Fruit fly (Drosophila melanogaster) whole organism, embryonic: ENCODE measurements around the gene CG3916.
A peak's percentile ranks its signal among the peaks of the same experiment; 100 is the strongest.

Source experiments
- CG10147 ChIP-seq: fragments of 200-800 bp; sonication (Bioruptor generic); optimal IDR thresholded peaks from 2 replicates; lab custom pipeline; 2019; ENCODE audit warnings: missing biosample characterization, mild to moderate bottlenecking, missing genetic modification characterization, moderate library complexity
- CG10209 ChIP-seq: fragments of 200-800 bp; sonication (Bioruptor generic); optimal IDR thresholded peaks from 3 replicates; lab custom pipeline; 2017; ENCODE audit warnings: missing biosample characterization, mild to moderate bottlenecking, missing genetic modification characterization, missing genetic modification reagents
- CG10366 ChIP-seq: fragments of 200-800 bp; sonication (Bioruptor generic); IDR thresholded peaks from 2 replicates; pipeline ENCODE4 v1.3.6; 2022; ENCODE audit warnings: missing biosample characterization, missing genetic modification characterization
- CG10979 ChIP-seq: fragments of 200-800 bp; sonication (Bioruptor generic); optimal IDR thresholded peaks from 2 replicates; lab custom pipeline; 2018; ENCODE audit warnings: missing biosample characterization, mild to moderate bottlenecking, missing genetic modification characterization, moderate library complexity
- CG11456 ChIP-seq: fragments of 200-800 bp; sonication (Bioruptor generic); IDR thresholded peaks from 3 replicates; pipeline ENCODE4 v1.3.6; 2022; ENCODE audit warnings: missing biosample characterization, missing genetic modification characterization
- CG11560 ChIP-seq: fragments of 200-800 bp; sonication (Bioruptor generic); IDR thresholded peaks from 3 replicates; pipeline ENCODE4 v1.3.6; 2022; ENCODE audit warnings: missing biosample characterization, missing genetic modification characterization
- CG12744 ChIP-seq: fragments of 200-800 bp; sonication (Bioruptor generic); optimal IDR thresholded peaks from 2 replicates; lab custom pipeline; 2016; ENCODE audit warnings: missing biosample characterization, missing genetic modification characterization
- CG12942 ChIP-seq: fragments of 200-800 bp; sonication (Bioruptor generic); optimal IDR thresholded peaks from 3 replicates; lab custom pipeline; 2016; ENCODE audit warnings: missing biosample characterization, missing genetic modification characterization
- CG13287 ChIP-seq: fragments of 200-800 bp; sonication (Bioruptor generic); IDR thresholded peaks from 2 replicates; pipeline ENCODE4 v1.3.6; 2022; ENCODE audit warnings: missing biosample characterization, missing genetic modification characterization; ENCODE audit not compliant: partially characterized antibody
- CG16779 ChIP-seq: fragments of 200-800 bp; sonication (Bioruptor generic); IDR thresholded peaks from 2 replicates; pipeline ENCODE4 v1.3.6; 2022; ENCODE audit warnings: missing biosample characterization, missing genetic modification characterization
- CG16813 ChIP-seq: fragments of 200-800 bp; sonication (Bioruptor generic); IDR thresholded peaks from 3 replicates; pipeline ENCODE4 v1.3.6; 2022; ENCODE audit warnings: missing biosample characterization, missing genetic modification characterization; ENCODE audit not compliant: partially characterized antibody
- CG17912 ChIP-seq: fragments of 200-800 bp; sonication (Bioruptor generic); optimal IDR thresholded peaks from 2 replicates; lab custom pipeline; 2018; ENCODE audit warnings: missing biosample characterization, mild to moderate bottlenecking, missing genetic modification characterization
- CG18619 ChIP-seq: fragments of 200-800 bp; sonication (Bioruptor generic); optimal IDR thresholded peaks from 3 replicates; lab custom pipeline; 2017; ENCODE audit warnings: missing biosample characterization, mild to moderate bottlenecking, missing genetic modification characterization
- CG2116 ChIP-seq: fragments of 200-800 bp; sonication (Bioruptor generic); optimal IDR thresholded peaks from 3 replicates; lab custom pipeline; 2018; ENCODE audit warnings: missing biosample characterization, mild to moderate bottlenecking, missing genetic modification characterization
- CG2199 ChIP-seq: fragments of 200-800 bp; sonication (Bioruptor generic); IDR thresholded peaks from 3 replicates; pipeline ENCODE4 v1.3.6; 2022; ENCODE audit warnings: missing biosample characterization, missing genetic modification characterization
- CG31441 ChIP-seq: fragments of 200-800 bp; sonication (Bioruptor generic); IDR thresholded peaks from 2 replicates; pipeline ENCODE4 v1.3.6; 2022; ENCODE audit warnings: missing biosample characterization, missing genetic modification characterization
- CG33557 ChIP-seq: fragments of 200-800 bp; sonication (Bioruptor generic); optimal IDR thresholded peaks from 2 replicates; lab custom pipeline; 2019; ENCODE audit warnings: missing biosample characterization, mild to moderate bottlenecking, missing genetic modification characterization, moderate library complexity
- CG3838 ChIP-seq: fragments of 200-800 bp; sonication (Bioruptor generic); optimal IDR thresholded peaks from 3 replicates; lab custom pipeline; 2016; ENCODE audit warnings: missing biosample characterization, missing genetic modification characterization
- CG3995 ChIP-seq: fragments of 200-800 bp; sonication (Bioruptor generic); optimal IDR thresholded peaks from 3 replicates; lab custom pipeline; 2016; ENCODE audit warnings: missing biosample characterization, missing genetic modification characterization
- CG8281 ChIP-seq: fragments of 200-800 bp; sonication (Bioruptor generic); optimal IDR thresholded peaks from 2 replicates; lab custom pipeline; 2018; ENCODE audit warnings: missing biosample characterization, mild to moderate bottlenecking, missing genetic modification characterization, moderate library complexity
- CG8924 ChIP-seq: fragments of 200-800 bp; optimal IDR thresholded peaks from 3 replicates; lab custom pipeline; 2019; ENCODE audit warnings: missing biosample characterization, mild to moderate bottlenecking, missing genetic modification characterization, moderate library complexity
- CG9727 ChIP-seq: fragments of 200-800 bp; sonication (Bioruptor generic); optimal IDR thresholded peaks from 3 replicates; lab custom pipeline; 2017; ENCODE audit warnings: missing biosample characterization, mild to moderate bottlenecking, missing genetic modification characterization
- Dbx ChIP-seq: fragments of 200-800 bp; sonication (Bioruptor generic); IDR thresholded peaks from 3 replicates; pipeline ENCODE4 v1.3.6; 2022; ENCODE audit warnings: missing biosample characterization, missing genetic modification characterization
- Dip3 ChIP-seq: fragments of 200-800 bp; sonication (Bioruptor generic); optimal IDR thresholded peaks from 3 replicates; lab custom pipeline; 2016; ENCODE audit warnings: missing biosample characterization, missing genetic modification characterization
- Doc2 ChIP-seq: fragments of 200-800 bp; sonication (Bioruptor generic); IDR thresholded peaks from 2 replicates; pipeline ENCODE4 v1.3.6; 2022; ENCODE audit warnings: missing biosample characterization, missing genetic modification characterization
- Gsc ChIP-seq: fragments of 200-800 bp; sonication (Bioruptor generic); IDR thresholded peaks from 2 replicates; pipeline ENCODE4 v1.3.6; 2022; ENCODE audit warnings: missing biosample characterization, missing genetic modification characterization
- Jarid2 ChIP-seq: fragments of 200-800 bp; sonication (Bioruptor generic); optimal IDR thresholded peaks from 3 replicates; lab custom pipeline; 2017; ENCODE audit warnings: mild to moderate bottlenecking, missing biosample characterization, missing genetic modification reagents, missing genetic modification characterization
- Lhr ChIP-seq: fragments of 200-800 bp; sonication (Bioruptor generic); optimal IDR thresholded peaks from 3 replicates; lab custom pipeline; 2017; ENCODE audit warnings: mild to moderate bottlenecking, missing biosample characterization, missing genetic modification reagents, missing genetic modification characterization
- Nf-YB ChIP-seq: fragments of 200-800 bp; sonication (Bioruptor generic); optimal IDR thresholded peaks from 3 replicates; lab custom pipeline; 2019; ENCODE audit warnings: missing biosample characterization, mild to moderate bottlenecking, missing genetic modification characterization, moderate library complexity
- Sin3A ChIP-seq: fragments of >200 bp; optimal IDR thresholded peaks from 2 replicates; lab custom pipeline; 2018
- Stat92E ChIP-seq, 3 experiments: fragments of >200 bp in 2 of 3; fragments of 200-800 bp in 1 of 3; sonication (Bioruptor generic) in 1 of 3; optimal IDR thresholded peaks; 2 replicates each; lab custom pipeline; 2017 to 2019; ENCODE audit warnings: missing biosample characterization in 3 of 3, missing genetic modification characterization in 3 of 3, mild to moderate bottlenecking in 1 of 3, moderate library complexity in 1 of 3
- Usf ChIP-seq: fragments of 200-800 bp; sonication (Bioruptor generic); optimal IDR thresholded peaks from 2 replicates; lab custom pipeline; 2017; ENCODE audit warnings: missing genotype, missing biosample characterization, missing genetic modification characterization
- ac ChIP-seq: fragments of 200-800 bp; sonication (Bioruptor generic); optimal IDR thresholded peaks from 3 replicates; lab custom pipeline; 2017; ENCODE audit warnings: missing biosample characterization, mild to moderate bottlenecking, missing genetic modification characterization
- cas ChIP-seq: fragments of 200-800 bp; sonication (Bioruptor generic); IDR thresholded peaks from 2 replicates; pipeline ENCODE4 v1.3.6; 2022; ENCODE audit warnings: missing biosample characterization, missing genetic modification characterization
- dati ChIP-seq: fragments of 200-800 bp; sonication (Bioruptor generic); IDR thresholded peaks from 2 replicates; pipeline ENCODE4 v1.3.6; 2022; ENCODE audit warnings: missing biosample characterization, missing genetic modification characterization
- ham ChIP-seq: fragments of 200-800 bp; sonication (Bioruptor generic); IDR thresholded peaks from 2 replicates; pipeline ENCODE4 v1.3.6; 2022; ENCODE audit warnings: missing biosample characterization, missing genetic modification characterization
- kay ChIP-seq: fragments of 200-800 bp; sonication (Bioruptor generic); optimal IDR thresholded peaks from 2 replicates; lab custom pipeline; 2016; ENCODE audit warnings: missing biosample characterization, missing genetic modification characterization
- klu ChIP-seq: fragments of 200-800 bp; sonication (Bioruptor generic); IDR thresholded peaks from 2 replicates; pipeline ENCODE4 v1.3.6; 2022; ENCODE audit warnings: missing biosample characterization, missing genetic modification characterization
- knrl ChIP-seq: fragments of 200-800 bp; sonication (Bioruptor generic); IDR thresholded peaks from 3 replicates; pipeline ENCODE4 v1.3.6; 2022; ENCODE audit warnings: missing biosample characterization, missing genetic modification characterization; ENCODE audit not compliant: partially characterized antibody
- lola ChIP-seq, 3 experiments: fragments of >200 bp in 2 of 3; fragments of 200-800 bp in 1 of 3; sonication (Bioruptor generic) in 1 of 3; optimal IDR thresholded peaks; 2 replicates each; lab custom pipeline; 2017 to 2019; ENCODE audit warnings: missing biosample characterization in 3 of 3, missing genetic modification characterization in 3 of 3, mild to moderate bottlenecking in 1 of 3, moderate library complexity in 1 of 3
- odd ChIP-seq: fragments of 200-800 bp; sonication (Bioruptor generic); optimal IDR thresholded peaks from 2 replicates; lab custom pipeline; 2017; ENCODE audit warnings: missing biosample characterization, mild to moderate bottlenecking, missing genetic modification characterization
- onecut ChIP-seq: fragments of 200-800 bp; sonication (Bioruptor generic); IDR thresholded peaks from 2 replicates; pipeline ENCODE4 v1.3.6; 2022; ENCODE audit warnings: missing biosample characterization, missing genetic modification characterization
- p53 ChIP-seq: fragments of 200-800 bp; sonication (Bioruptor generic); optimal IDR thresholded peaks from 2 replicates; lab custom pipeline; 2016; ENCODE audit warnings: missing biosample characterization, missing genetic modification characterization
- sc ChIP-seq, 3 experiments: fragments of >200 bp in 2 of 3; fragments of 200-800 bp in 1 of 3; sonication (Bioruptor generic) in 1 of 3; optimal IDR thresholded peaks; 2 replicates in 2 of 3; 3 replicates in 1 of 3; lab custom pipeline; 2017; ENCODE audit warnings: mild to moderate bottlenecking in 1 of 3, missing biosample characterization in 1 of 3, missing genetic modification characterization in 1 of 3, missing genetic modification reagents in 1 of 3
- scrt ChIP-seq: fragments of 200-800 bp; sonication (Bioruptor generic); optimal IDR thresholded peaks from 2 replicates; lab custom pipeline; 2018; ENCODE audit warnings: missing biosample characterization, mild to moderate bottlenecking, missing genetic modification characterization, moderate library complexity
- vvl ChIP-seq: fragments of 200-800 bp; sonication (Bioruptor generic); IDR thresholded peaks from 2 replicates; pipeline ENCODE4 v1.3.6; 2022; ENCODE audit warnings: missing biosample characterization, missing genetic modification characterization
- wdn ChIP-seq: fragments of 200-800 bp; sonication (Bioruptor generic); IDR thresholded peaks from 2 replicates; pipeline ENCODE4 v1.3.6; 2022; ENCODE audit warnings: missing biosample characterization, missing genetic modification characterization
- yki ChIP-seq: fragments of >200 bp; optimal IDR thresholded peaks from 3 replicates; lab custom pipeline; 2018
- zen ChIP-seq: fragments of 200-800 bp; sonication (Bioruptor generic); optimal IDR thresholded peaks from 3 replicates; lab custom pipeline; 2018; ENCODE audit warnings: missing biosample characterization, mild to moderate bottlenecking, missing genetic modification characterization, moderate library complexity

Gene CG3916

dm6 chr3R:12221366-12221916 is 7.8 kb upstream of the CG3916 start, which contains the start of gene CG4860 (continued):
- TF ChIP-seq wdn (GFP tag; lab: Robert Waterston, UW) (peak; percentile 46; the same call in 1 of the 2 replicates), CG17912 (GFP tag; lab: Kevin White, UChicago) (peak; percentile 43), odd (peak; percentile 81), knrl (GFP tag; lab: Robert Waterston, UW) (no peak), CG8924 (tag; lab: Kevin White, UChicago) (peak; percentile 85), Nf-YB (GFP tag; lab: Kevin White, UChicago) (peak; percentile 56), Usf (GFP tag; lab: Kevin White, UChicago) (peak; percentile 25), Sin3A (lab: Kevin White, UChicago) (no peak), Jarid2 (GFP tag; lab: Kevin White, UChicago) (peak; percentile 38), Stat92E (GFP tag; optimal IDR thresholded peaks at IDR 0.05; lab: Kevin White, UChicago) (no peak), CG3995 (GFP tag; lab: Kevin White, UChicago) (peak; percentile 27), CG10209 (GFP tag; lab: Kevin White, UChicago) (peak; percentile 85), dati (GFP tag; lab: Robert Waterston, UW) (peak; percentile 43; the same call in 1 of the 2 replicates), klu (GFP tag; lab: Robert Waterston, UW) (peak; percentile 78), CG12942 (GFP tag; lab: Kevin White, UChicago) (peak; percentile 80), sc (optimal IDR thresholded peaks at IDR 0.05; lab: Kevin White, UChicago) (no peak), sc (GFP tag; optimal IDR thresholded peaks at IDR 0.05; lab: Kevin White, UChicago) (peak; percentile 33), CG11560 (tag; lab: Robert Waterston, UW) (peak; percentile 66; the same call in 2 of the 3 replicates), CG9727 (GFP tag; lab: Kevin White, UChicago) (peak; percentile 79), CG2199 (GFP tag; lab: Robert Waterston, UW) (0 out of 3 replicates have a peak, but pooled peaks have one; percentile 53), cas (GFP tag; lab: Robert Waterston, UW) (peak; percentile 81), Dip3 (peak; percentile 82), zen (peak; percentile 26), scrt (GFP tag; lab: Kevin White, UChicago) (peak; percentile 71), onecut (peak; percentile 64), CG10979 (tag; lab: Kevin White, UChicago) (peak; percentile 76), CG16779 (GFP tag; lab: Robert Waterston, UW) (peak; percentile 77), CG2116 (peak; percentile 76), ac (no peak), yki (no peak), CG16813 (GFP tag; lab: Robert Waterston, UW) (no peak), CG33557 (GFP tag; lab: Kevin White, UChicago) (no peak), lola (GFP tag; optimal IDR thresholded peaks at IDR 0.05; lab: Kevin White, UChicago) (peak in 1 of 3 experiments; percentile 71), Dbx (GFP tag; lab: Robert Waterston, UW) (peak; percentile 88), CG10147 (GFP tag; lab: Kevin White, UChicago) (peak; percentile 76), ham (GFP tag; lab: Robert Waterston, UW) (0 out of 2 replicates have a peak, but pooled peaks have one; percentile 5), p53 (GFP tag; lab: Kevin White, UChicago) (peak; percentile 69), vvl (GFP tag; lab: Robert Waterston, UW) (peak; percentile 91), kay (peak; percentile 85), CG18619 (peak; percentile 85), CG3838 (GFP tag; lab: Kevin White, UChicago) (peak; percentile 60), CG13287 (GFP tag; lab: Robert Waterston, UW) (peak; percentile 10; the same call in 1 of the 2 replicates), CG8281 (peak; percentile 65), CG31441 (peak; percentile 91), Doc2 (GFP tag; lab: Robert Waterston, UW) (no peak; the same call in 1 of the 2 replicates), Lhr (no peak), CG12744 (GFP tag; lab: Kevin White, UChicago) (peak; percentile 85), CG11456 (peak; percentile 86), CG10366 (peak; percentile 89), Gsc (GFP tag; lab: Robert Waterston, UW) (no peak)
